Fruit fly (Drosophila melanogaster) whole organism, wandering third instar larva: ENCODE data around the gene Rab1.
A peak's percentile ranks its signal among the peaks of the same experiment; 100 is the strongest.

ENCODE experiments used
- Abd-B ChIP-seq: fragments of >200 bp; optimal IDR thresholded peaks from 2 replicates; lab custom pipeline; 2017; ENCODE audit warnings: missing biosample characterization, missing genetic modification characterization
- CG32264 ChIP-seq: fragments of 200-800 bp; sonication (Bioruptor generic); optimal IDR thresholded peaks from 2 replicates; lab custom pipeline; 2016; ENCODE audit warnings: missing biosample characterization, missing genetic modification characterization
- CrebA ChIP-seq: fragments of 200-800 bp; sonication (Bioruptor generic); optimal IDR thresholded peaks from 2 replicates; lab custom pipeline; 2016; ENCODE audit warnings: missing biosample characterization, mild to moderate bottlenecking, missing genetic modification characterization, borderline replicate concordance
- Dfd ChIP-seq: fragments of >200 bp; optimal IDR thresholded peaks from 2 replicates; lab custom pipeline; 2017; ENCODE audit warnings: missing biosample characterization, missing genetic modification characterization
- Dif ChIP-seq: fragments of 200-275, 200-300 bp; sonication (Bioruptor generic); optimal IDR thresholded peaks from 2 replicates; lab custom pipeline; 2018; ENCODE audit warnings: missing biosample characterization, missing genetic modification characterization; ENCODE audit not compliant: partially characterized antibody
- HLH106 ChIP-seq: fragments of 200-800 bp; optimal IDR thresholded peaks from 3 replicates; lab custom pipeline; 2019; ENCODE audit warnings: missing biosample characterization, mild to moderate bottlenecking, missing genetic modification characterization, moderate library complexity
- Hnf4 ChIP-seq: fragments of 200-800 bp; sonication (Bioruptor generic); optimal IDR thresholded peaks from 2 replicates; lab custom pipeline; 2016; ENCODE audit warnings: missing biosample characterization, mild to moderate bottlenecking, missing genetic modification characterization
- Hr78 ChIP-seq: fragments of >200 bp; optimal IDR thresholded peaks from 2 replicates; lab custom pipeline; 2017; ENCODE audit warnings: missing biosample characterization, missing genetic modification characterization
- Hr83 ChIP-seq: fragments of 200-300 bp; sonication (Bioruptor generic); optimal IDR thresholded peaks from 2 replicates; lab custom pipeline; 2016; ENCODE audit warnings: missing biosample characterization, mild to moderate bottlenecking, missing genetic modification characterization, moderate library complexity; ENCODE audit not compliant: poor library complexity, severe bottlenecking
- Jra ChIP-seq: sonication (Bioruptor generic); optimal IDR thresholded peaks from 2 replicates; lab custom pipeline; 2016; ENCODE audit warnings: missing biosample characterization, missing genetic modification characterization
- Mio ChIP-seq: sonication (Bioruptor generic); optimal IDR thresholded peaks from 2 replicates; lab custom pipeline; 2016; ENCODE audit warnings: missing biosample characterization, missing genetic modification characterization
- Myc ChIP-seq: fragments of >200 bp; optimal IDR thresholded peaks from 2 replicates; lab custom pipeline; 2017
- OdsH ChIP-seq: fragments of 200-800 bp; sonication (Bioruptor generic); optimal IDR thresholded peaks from 2 replicates; lab custom pipeline; 2016; ENCODE audit warnings: missing biosample characterization, mild to moderate bottlenecking, missing genetic modification characterization
- Rel ChIP-seq, 2 experiments: fragments of 200-800 bp; sonication (Bioruptor generic) in 1 of 2; optimal IDR thresholded peaks; 2 replicates in 1 of 2; 3 replicates in 1 of 2; lab custom pipeline; 2016 to 2019; ENCODE audit warnings: mild to moderate bottlenecking in 2 of 2, missing biosample characterization in 2 of 2, missing genetic modification characterization in 2 of 2, moderate library complexity in 1 of 2
- Sp1 ChIP-seq: fragments of 200-800 bp; sonication (Bioruptor generic); optimal IDR thresholded peaks from 3 replicates; lab custom pipeline; 2019; ENCODE audit warnings: missing biosample characterization, mild to moderate bottlenecking, missing genetic modification characterization, moderate library complexity
- Vsx2 ChIP-seq: fragments of 200-300, 225-300 bp; sonication (Bioruptor generic); optimal IDR thresholded peaks from 2 replicates; lab custom pipeline; 2018; ENCODE audit warnings: missing biosample characterization, missing genetic modification characterization; ENCODE audit not compliant: partially characterized antibody
- br ChIP-seq: fragments of 200-800 bp; sonication (Bioruptor generic); optimal IDR thresholded peaks from 2 replicates; lab custom pipeline; 2016; ENCODE audit warnings: missing biosample characterization, missing genetic modification characterization
- brk ChIP-seq: fragments of 200-800 bp; sonication (Bioruptor generic); optimal IDR thresholded peaks from 2 replicates; lab custom pipeline; 2016; ENCODE audit warnings: missing biosample characterization, mild to moderate bottlenecking, missing genetic modification characterization
- dl ChIP-seq, 2 experiments: fragments of 175-275, 200-275 bp in 1 of 2; fragments of 200-275 bp in 1 of 2; sonication (Bioruptor generic); optimal IDR thresholded peaks; lab custom pipeline; 2018; ENCODE audit warnings: mild to moderate bottlenecking in 2 of 2, missing biosample characterization in 2 of 2, missing genetic modification characterization in 2 of 2, moderate library complexity in 2 of 2; ENCODE audit not compliant: partially characterized antibody in 2 of 2, insufficient read depth in 1 of 2
- dmrt93B ChIP-seq: fragments of 200-800 bp; sonication (Bioruptor generic); optimal IDR thresholded peaks from 2 replicates; lab custom pipeline; 2018; ENCODE audit warnings: missing biosample characterization, mild to moderate bottlenecking, missing genetic modification characterization
- dsf ChIP-seq: sonication (Bioruptor generic); optimal IDR thresholded peaks from 2 replicates; lab custom pipeline; 2016; ENCODE audit warnings: missing biosample characterization, missing genetic modification characterization, borderline replicate concordance
- ey ChIP-seq: fragments of 200-800 bp; sonication (Bioruptor generic); optimal IDR thresholded peaks from 2 replicates; lab custom pipeline; 2016; ENCODE audit warnings: missing biosample characterization, missing genetic modification characterization
- foxo ChIP-seq, 2 experiments: fragments of 200-800 bp; sonication (Bioruptor generic); optimal IDR thresholded peaks; 2 replicates in 1 of 2; 3 replicates in 1 of 2; lab custom pipeline; 2016 to 2017; ENCODE audit warnings: missing biosample characterization in 2 of 2, missing genetic modification characterization in 2 of 2
- fru ChIP-seq: fragments of 200-800 bp; sonication (Bioruptor generic); optimal IDR thresholded peaks from 3 replicates; lab custom pipeline; 2016; ENCODE audit warnings: missing biosample characterization, mild to moderate bottlenecking, missing genetic modification characterization
- h ChIP-seq: fragments of 200-800 bp; sonication (Bioruptor generic); optimal IDR thresholded peaks from 3 replicates; lab custom pipeline; 2016; ENCODE audit warnings: missing biosample characterization, mild to moderate bottlenecking, missing genetic modification characterization
- jim ChIP-seq: fragments of 175-275, 200-325 bp; sonication (Bioruptor generic); optimal IDR thresholded peaks from 2 replicates; lab custom pipeline; 2016; ENCODE audit warnings: missing biosample characterization, mild to moderate bottlenecking, missing genetic modification characterization
- lola ChIP-seq: fragments of >200 bp; optimal IDR thresholded peaks from 2 replicates; lab custom pipeline; 2017; ENCODE audit warnings: missing biosample characterization, missing genetic modification characterization
- pan ChIP-seq: fragments of >200 bp; optimal IDR thresholded peaks from 2 replicates; lab custom pipeline; 2017
- psq ChIP-seq: fragments of 200-800 bp; sonication (Bioruptor generic); optimal IDR thresholded peaks from 3 replicates; lab custom pipeline; 2017; ENCODE audit warnings: missing biosample characterization, mild to moderate bottlenecking, missing genetic modification characterization, moderate library complexity
- rgr ChIP-seq: fragments of 200-800 bp; sonication (Bioruptor generic); optimal IDR thresholded peaks from 3 replicates; lab custom pipeline; 2016; ENCODE audit warnings: missing biosample characterization, mild to moderate bottlenecking, missing genetic modification characterization
- sage ChIP-seq: fragments of 200-800 bp; sonication (Bioruptor generic); optimal IDR thresholded peaks from 2 replicates; lab custom pipeline; 2016; ENCODE audit warnings: missing biosample characterization, mild to moderate bottlenecking, missing genetic modification characterization
- tai ChIP-seq: sonication (Bioruptor generic); optimal IDR thresholded peaks from 2 replicates; lab custom pipeline; 2016; ENCODE audit warnings: missing biosample characterization, missing genetic modification characterization
- usp ChIP-seq: fragments of >200 bp; optimal IDR thresholded peaks from 2 replicates; lab custom pipeline; 2017; ENCODE audit warnings: missing biosample characterization, missing genetic modification characterization
- woc ChIP-seq: sonication (Bioruptor generic); optimal IDR thresholded peaks from 2 replicates; lab custom pipeline; 2016; ENCODE audit warnings: missing biosample characterization, mild to moderate bottlenecking, missing genetic modification characterization

Rab1 gene

DNA sequence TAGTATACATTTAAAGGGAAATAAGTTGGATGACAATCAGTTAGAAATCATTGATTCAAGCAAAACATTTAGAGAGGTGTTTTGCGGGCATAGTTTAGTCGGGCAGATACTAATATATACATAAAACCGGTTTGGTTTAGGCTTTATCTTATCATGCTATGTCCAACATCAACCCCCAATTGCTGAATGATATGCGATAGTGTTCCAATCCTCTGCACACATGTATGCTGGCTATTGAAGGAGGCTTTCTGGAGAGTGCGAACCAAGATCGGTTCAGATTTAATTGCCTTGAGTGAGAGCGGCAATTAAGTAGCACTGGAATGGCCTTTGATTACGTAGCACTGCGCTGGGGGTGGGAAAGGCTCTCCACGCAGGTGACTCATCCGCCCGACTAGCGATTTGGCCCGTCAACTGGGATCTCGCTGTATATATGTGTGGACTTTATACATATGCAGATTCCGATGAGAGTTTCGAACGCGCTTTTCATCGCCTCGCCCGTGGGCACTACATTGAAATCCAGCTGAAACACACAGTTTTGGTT lies 818 bp downstream of the Rab1 start:
- TF ChIP-seq dsf (GFP tag; lab: Kevin White, UChicago) (no peak), Myc (lab: Kevin White, UChicago) (no peak), pan (lab: Kevin White, UChicago) (no peak), lola (GFP tag; lab: Kevin White, UChicago) (no peak), Hnf4 (GFP tag; lab: Kevin White, UChicago) (no peak), sage (no peak), Jra (GFP tag; lab: Kevin White, UChicago) (no peak), Dif (GFP tag; lab: Kevin White, UChicago) (no peak), psq (GFP tag; lab: Kevin White, UChicago) (no peak), Dfd (no peak), Sp1 (GFP tag; lab: Kevin White, UChicago) (no peak)

DNA sequence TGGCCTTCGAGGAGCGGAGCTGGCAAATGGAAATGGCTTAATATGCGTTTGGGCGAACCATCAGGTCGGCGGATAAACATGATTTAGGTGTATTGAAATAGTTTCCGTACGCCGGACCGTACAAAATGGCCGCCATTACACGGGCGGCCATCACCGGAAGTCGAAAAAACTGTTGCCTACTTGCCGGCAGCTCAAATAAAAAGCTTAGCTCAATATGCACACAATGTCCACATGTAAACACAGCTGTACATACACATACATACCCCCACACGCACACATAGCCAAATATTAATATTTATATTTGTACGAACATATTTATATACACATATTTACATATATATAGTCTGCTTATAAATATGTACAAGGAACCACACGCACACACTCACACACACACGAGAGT lies 5.7 kb downstream of the Rab1 start:
- TF ChIP-seq Dif (GFP tag; lab: Kevin White, UChicago): no peak
- peak; percentile 19 for TF ChIP-seq Hr83 (GFP tag; lab: Kevin White, UChicago)
- TF ChIP-seq rgr: peak; percentile 25
- TF ChIP-seq OdsH (GFP tag; lab: Kevin White, UChicago): no peak

DNA sequence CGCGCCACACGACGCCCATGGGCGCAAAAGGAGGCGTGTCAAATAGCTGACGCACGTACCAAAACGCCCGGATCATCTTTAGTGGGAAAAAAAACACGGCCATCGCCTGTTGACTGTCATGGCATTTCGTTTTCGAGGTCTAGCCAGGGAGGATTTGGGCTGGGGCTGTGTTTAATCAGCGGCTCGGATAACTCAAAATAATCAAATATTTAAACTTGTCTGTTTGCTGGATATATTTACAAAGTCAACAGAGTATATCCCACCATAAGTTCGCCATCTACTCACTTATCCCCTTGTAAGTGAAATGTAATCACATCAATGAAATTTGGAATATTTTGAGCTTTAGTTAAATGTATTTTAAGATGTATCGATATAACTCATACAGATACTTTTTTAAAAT lies 8.1 kb downstream of the Rab1 start:
- no peak for TF ChIP-seq HLH106 (tag; lab: Kevin White, UChicago)
- TF ChIP-seq Hr83 (GFP tag; lab: Kevin White, UChicago): peak; percentile 86
- TF ChIP-seq woc (GFP tag; lab: Kevin White, UChicago): no peak
- TF ChIP-seq tai (GFP tag; lab: Kevin White, UChicago): no peak
- TF ChIP-seq br: no peak
- TF ChIP-seq dmrt93B: no peak
- no peak for TF ChIP-seq Mio
- peak; percentile 73 for TF ChIP-seq rgr
- TF ChIP-seq Dif (GFP tag; lab: Kevin White, UChicago): no peak
- TF ChIP-seq Hnf4 (GFP tag; lab: Kevin White, UChicago): no peak
- TF ChIP-seq Rel (GFP tag; optimal IDR thresholded peaks at IDR 0.05; lab: Kevin White, UChicago): no peak
- no peak for TF ChIP-seq Rel (tag; optimal IDR thresholded peaks at IDR 0.05; lab: Kevin White, UChicago)
- TF ChIP-seq Sp1 (GFP tag; lab: Kevin White, UChicago): peak; percentile 8
- TF ChIP-seq psq (GFP tag; lab: Kevin White, UChicago): no peak
- TF ChIP-seq OdsH (GFP tag; lab: Kevin White, UChicago): peak; percentile 50
- TF ChIP-seq Dfd: no peak
- TF ChIP-seq Abd-B (GFP tag; lab: Kevin White, UChicago): no peak
- TF ChIP-seq CG32264 (GFP tag; lab: Kevin White, UChicago): no peak
- TF ChIP-seq h (GFP tag; lab: Kevin White, UChicago): peak; percentile 76
- no peak for TF ChIP-seq Jra (GFP tag; lab: Kevin White, UChicago)
- TF ChIP-seq foxo (GFP tag; optimal IDR thresholded peaks at IDR 0.05; lab: Kevin White, UChicago): no peak
- TF ChIP-seq usp (GFP tag; lab: Kevin White, UChicago): no peak
- no peak for TF ChIP-seq dsf (GFP tag; lab: Kevin White, UChicago)
- TF ChIP-seq sage: no peak
- no peak for TF ChIP-seq pan (lab: Kevin White, UChicago)
- no peak for TF ChIP-seq jim
- no peak for TF ChIP-seq lola (GFP tag; lab: Kevin White, UChicago)
- no peak for TF ChIP-seq dl (GFP tag; optimal IDR thresholded peaks at IDR 0.05; lab: Kevin White, UChicago; ENCODE audit: insufficient read depth in 1 of 2, partially characterized antibody in 2 of 2)
- peak; percentile 7 for TF ChIP-seq brk (GFP tag; lab: Kevin White, UChicago)
- no peak for TF ChIP-seq Myc (lab: Kevin White, UChicago)
- TF ChIP-seq Vsx2 (GFP tag; lab: Kevin White, UChicago): no peak
- TF ChIP-seq Hr78 (GFP tag; lab: Kevin White, UChicago): no peak
- TF ChIP-seq fru (GFP tag; lab: Kevin White, UChicago): no peak
- TF ChIP-seq ey: no peak
- TF ChIP-seq CrebA: no peak
